Worm (Caenorhabditis elegans) whole organism, L4 larva: ENCODE measurements around the gene rme-6.

Source experiments
- Y75B8A.6 ChIP-seq: fragments of 200-800 bp; sonication (Bioruptor generic); IDR thresholded peaks from 2 replicates; pipeline ENCODE4 v1.3.6; 2022; ENCODE audit warnings: missing genetic modification reagents, missing genetic modification characterization, missing compliant biosample characterization
- dmd-9 ChIP-seq: fragments of 200-800 bp; sonication (Bioruptor generic); IDR thresholded peaks from 2 replicates; pipeline ENCODE4 v1.3.6; 2022; ENCODE audit warnings: missing genetic modification reagents, missing genetic modification characterization, missing compliant biosample characterization
- mdl-1 ChIP-seq, 2 experiments: fragments of 150-350 bp in 1 of 2; sonication (generic microtip) in 1 of 2; optimal IDR thresholded peaks; 2 replicates each; lab custom pipeline; 2014 to 2017; ENCODE audit warnings: missing biosample characterization in 2 of 2, missing genetic modification characterization in 2 of 2

- TF ChIP-seq mdl-1 (tag; optimal IDR thresholded peaks at IDR 0.05; lab: Kevin White, UChicago), result no peak
- no peak for TF ChIP-seq Y75B8A.6 (GFP tag; lab: Robert Waterston, UW)
- TF ChIP-seq dmd-9, result no peak
These were observed at the start of gene rme-6, which contains the start of gene pigx-1 for ce11 chrX:1096808-1097207.
